Fruit fly (Drosophila melanogaster) whole organism, embryonic: Measurements from ENCODE around the gene CG16995.
A peak's percentile ranks its signal among the peaks of the same experiment; 100 is the strongest.

Experiments
- Abd-B ChIP-seq: fragments of 200-800 bp; sonication (Bioruptor generic); optimal IDR thresholded peaks from 2 replicates; lab custom pipeline; 2018; ENCODE audit warnings: missing biosample characterization, mild to moderate bottlenecking, missing genetic modification characterization, moderate library complexity
- Aef1 ChIP-seq: fragments of 200-800 bp; sonication (Bioruptor generic); IDR thresholded peaks from 3 replicates; pipeline ENCODE4 v1.3.6; 2022; ENCODE audit warnings: missing biosample characterization, missing genetic modification characterization
- B-H2 ChIP-seq: fragments of 200-800 bp; sonication (Bioruptor generic); optimal IDR thresholded peaks from 2 replicates; lab custom pipeline; 2018; ENCODE audit warnings: missing biosample characterization, mild to moderate bottlenecking, missing genetic modification characterization
- BtbVII ChIP-seq: fragments of 200-800 bp; sonication (Bioruptor generic); optimal IDR thresholded peaks from 3 replicates; lab custom pipeline; 2017; ENCODE audit warnings: missing biosample characterization, mild to moderate bottlenecking, missing genetic modification characterization
- CG10267 ChIP-seq: fragments of 200-800 bp; sonication (Bioruptor generic); optimal IDR thresholded peaks from 2 replicates; lab custom pipeline; 2018; ENCODE audit warnings: missing biosample characterization, mild to moderate bottlenecking, missing genetic modification characterization, moderate library complexity
- CG11560 ChIP-seq: fragments of 200-800 bp; sonication (Bioruptor generic); IDR thresholded peaks from 3 replicates; pipeline ENCODE4 v1.3.6; 2022; ENCODE audit warnings: missing biosample characterization, missing genetic modification characterization
- CG12071 ChIP-seq: fragments of 200-800 bp; sonication (Bioruptor generic); optimal IDR thresholded peaks from 3 replicates; lab custom pipeline; 2018; ENCODE audit warnings: missing biosample characterization, mild to moderate bottlenecking, missing genetic modification characterization
- CG14441 ChIP-seq: fragments of 200-800 bp; sonication (Bioruptor generic); IDR thresholded peaks from 2 replicates; pipeline ENCODE4 v1.3.6; 2022; ENCODE audit warnings: missing biosample characterization, missing genetic modification characterization
- CG14710 ChIP-seq: fragments of 200-800 bp; sonication (Bioruptor generic); optimal IDR thresholded peaks from 3 replicates; lab custom pipeline; 2019; ENCODE audit warnings: missing biosample characterization, mild to moderate bottlenecking, missing genetic modification characterization, moderate library complexity
- CG16815 ChIP-seq: fragments of 200-800 bp; sonication (Bioruptor generic); optimal IDR thresholded peaks from 3 replicates; lab custom pipeline; 2017; ENCODE audit warnings: missing biosample characterization, mild to moderate bottlenecking, missing genetic modification characterization
- CG32767 ChIP-seq: fragments of 200-800 bp; sonication (Bioruptor generic); IDR thresholded peaks from 2 replicates; pipeline ENCODE4 v1.3.6; 2022; ENCODE audit warnings: missing biosample characterization, missing genetic modification characterization
- CG34376 ChIP-seq: fragments of 200-800 bp; sonication (Bioruptor generic); optimal IDR thresholded peaks from 2 replicates; lab custom pipeline; 2018; ENCODE audit warnings: missing biosample characterization, mild to moderate bottlenecking, missing genetic modification characterization
- CG4360 ChIP-seq: fragments of 200-800 bp; sonication (Bioruptor generic); IDR thresholded peaks from 2 replicates; pipeline ENCODE4 v1.3.6; 2022; ENCODE audit warnings: missing biosample characterization, missing genetic modification characterization
- CG7556 ChIP-seq: fragments of 200-800 bp; sonication (Bioruptor generic); optimal IDR thresholded peaks from 2 replicates; lab custom pipeline; 2017; ENCODE audit warnings: missing biosample characterization, mild to moderate bottlenecking, missing genetic modification characterization
- CG7786 ChIP-seq: fragments of 200-800 bp; sonication (Bioruptor generic); optimal IDR thresholded peaks from 2 replicates; lab custom pipeline; 2016; ENCODE audit warnings: missing biosample characterization, missing genetic modification characterization
- CG7928 ChIP-seq: fragments of 200-800 bp; sonication (Bioruptor generic); optimal IDR thresholded peaks from 2 replicates; lab custom pipeline; 2017; ENCODE audit warnings: missing biosample characterization, mild to moderate bottlenecking, missing genetic modification characterization
- CG9727 ChIP-seq: fragments of 200-800 bp; sonication (Bioruptor generic); optimal IDR thresholded peaks from 3 replicates; lab custom pipeline; 2017; ENCODE audit warnings: missing biosample characterization, mild to moderate bottlenecking, missing genetic modification characterization
- D19B ChIP-seq: fragments of 200-800 bp; sonication (Bioruptor generic); optimal IDR thresholded peaks from 2 replicates; lab custom pipeline; 2017; ENCODE audit warnings: missing biosample characterization, mild to moderate bottlenecking, missing genetic modification characterization
- Deaf1 ChIP-seq: fragments of 200-800 bp; optimal IDR thresholded peaks from 3 replicates; lab custom pipeline; 2019; ENCODE audit warnings: missing biosample characterization, mild to moderate bottlenecking, missing genetic modification characterization, moderate library complexity
- E2f1 ChIP-seq: fragments of 200-800 bp; sonication (Bioruptor generic); IDR thresholded peaks from 2 replicates; pipeline ENCODE4 v1.3.6; 2022; ENCODE audit warnings: missing biosample characterization, missing genetic modification characterization
- Ets65A ChIP-seq: fragments of 200-800 bp; sonication (Bioruptor generic); peaks from one replicate; lab custom pipeline; 2016; ENCODE audit warnings: missing biosample characterization, missing genetic modification characterization
- Fer3 ChIP-seq: fragments of 200-800 bp; sonication (Bioruptor generic); optimal IDR thresholded peaks from 2 replicates; lab custom pipeline; 2018; ENCODE audit warnings: missing biosample characterization, mild to moderate bottlenecking, missing genetic modification characterization, moderate library complexity
- Hmr ChIP-seq: fragments of 200-800 bp; sonication (Bioruptor generic); optimal IDR thresholded peaks from 3 replicates; lab custom pipeline; 2017; ENCODE audit warnings: mild to moderate bottlenecking, missing biosample characterization, missing genetic modification reagents, missing genetic modification characterization
- Lhr ChIP-seq: fragments of 200-800 bp; sonication (Bioruptor generic); optimal IDR thresholded peaks from 3 replicates; lab custom pipeline; 2017; ENCODE audit warnings: mild to moderate bottlenecking, missing biosample characterization, missing genetic modification reagents, missing genetic modification characterization
- Meics ChIP-seq: fragments of 200-800 bp; sonication (Bioruptor generic); optimal IDR thresholded peaks from 2 replicates; lab custom pipeline; 2017; ENCODE audit warnings: missing biosample characterization, mild to moderate bottlenecking, missing genetic modification characterization
- NfI ChIP-seq: fragments of 200-800 bp; sonication (Bioruptor generic); optimal IDR thresholded peaks from 3 replicates; lab custom pipeline; 2018; ENCODE audit warnings: missing biosample characterization, mild to moderate bottlenecking, missing genetic modification characterization, moderate library complexity
- Ptx1 ChIP-seq: fragments of 200-800 bp; sonication (Bioruptor generic); IDR thresholded peaks from 2 replicates; pipeline ENCODE4 v1.3.6; 2022; ENCODE audit warnings: missing biosample characterization, missing genetic modification characterization
- Sox102F ChIP-seq: fragments of 200-800 bp; sonication (Bioruptor generic); optimal IDR thresholded peaks from 2 replicates; lab custom pipeline; 2018; ENCODE audit warnings: missing biosample characterization, mild to moderate bottlenecking, missing genetic modification characterization, moderate library complexity
- Xrp1 ChIP-seq: fragments of 200-800 bp; sonication (Bioruptor generic); IDR thresholded peaks from 2 replicates; pipeline ENCODE4 v1.3.6; 2022; ENCODE audit warnings: missing biosample characterization, missing genetic modification characterization
- abd-A ChIP-seq: fragments of 200-800 bp; sonication (Bioruptor generic); optimal IDR thresholded peaks from 3 replicates; lab custom pipeline; 2019; ENCODE audit warnings: missing biosample characterization, mild to moderate bottlenecking, missing genetic modification characterization, moderate library complexity
- amos ChIP-seq: fragments of 200-800 bp; sonication (Bioruptor generic); IDR thresholded peaks from 2 replicates; pipeline ENCODE4 v1.3.6; 2022; ENCODE audit warnings: missing biosample characterization, missing genetic modification characterization; ENCODE audit not compliant: partially characterized antibody
- btn ChIP-seq: fragments of 200-800 bp; sonication (Bioruptor generic); optimal IDR thresholded peaks from 2 replicates; lab custom pipeline; 2016; ENCODE audit warnings: missing biosample characterization, missing genetic modification characterization
- caup ChIP-seq: fragments of 200-800 bp; sonication (Bioruptor generic); optimal IDR thresholded peaks from 3 replicates; lab custom pipeline; 2017; ENCODE audit warnings: missing biosample characterization, mild to moderate bottlenecking, missing genetic modification characterization, moderate library complexity; ENCODE audit not compliant: severe bottlenecking
- cwo ChIP-seq: fragments of 200-800 bp; sonication (Bioruptor generic); optimal IDR thresholded peaks from 3 replicates; lab custom pipeline; 2017; ENCODE audit warnings: missing biosample characterization, missing genetic modification characterization, mild to moderate bottlenecking, moderate library complexity, missing genetic modification reagents
- danr ChIP-seq: fragments of 200-800 bp; sonication (Bioruptor generic); IDR thresholded peaks from 2 replicates; pipeline ENCODE4 v1.3.6; 2022; ENCODE audit warnings: missing biosample characterization, missing genetic modification characterization
- dmrt99B ChIP-seq: fragments of 200-800 bp; sonication (Bioruptor generic); optimal IDR thresholded peaks from 2 replicates; lab custom pipeline; 2018; ENCODE audit warnings: missing biosample characterization, mild to moderate bottlenecking, missing genetic modification characterization, moderate library complexity
- emc ChIP-seq: fragments of 200-800 bp; sonication (Bioruptor generic); optimal IDR thresholded peaks from 2 replicates; lab custom pipeline; 2016; ENCODE audit warnings: missing biosample characterization, missing genetic modification characterization
- hkb ChIP-seq, 2 experiments: fragments of 200-800 bp in 1 of 2; fragments of >200 bp in 1 of 2; sonication (Bioruptor generic) in 1 of 2; IDR thresholded peaks in 1 of 2; optimal IDR thresholded peaks in 1 of 2; 2 replicates each; pipeline versions ENCODE4 v1.3.6 to Lab custom; 2017 to 2022; ENCODE audit warnings: missing biosample characterization in 1 of 2, missing genetic modification characterization in 1 of 2
- lilli ChIP-seq: fragments of 200-800 bp; sonication (Bioruptor generic); optimal IDR thresholded peaks from 3 replicates; lab custom pipeline; 2016; ENCODE audit warnings: missing biosample characterization, missing genetic modification characterization
- nau ChIP-seq: fragments of 200-800 bp; sonication (Bioruptor generic); optimal IDR thresholded peaks from 3 replicates; lab custom pipeline; 2017; ENCODE audit warnings: missing biosample characterization, mild to moderate bottlenecking, missing genetic modification characterization, missing genetic modification reagents
- prd ChIP-seq, 3 experiments: fragments of >200 bp in 2 of 3; fragments of 200-800 bp in 1 of 3; sonication (Bioruptor generic) in 1 of 3; optimal IDR thresholded peaks in 2 of 3; IDR thresholded peaks in 1 of 3; 2 replicates in 2 of 3; 3 replicates in 1 of 3; pipeline versions ENCODE4 v1.3.6 to Lab custom; 2017 to 2022; ENCODE audit warnings: missing biosample characterization in 1 of 3, missing genetic modification characterization in 1 of 3
- scrt ChIP-seq: fragments of 200-800 bp; sonication (Bioruptor generic); optimal IDR thresholded peaks from 2 replicates; lab custom pipeline; 2018; ENCODE audit warnings: missing biosample characterization, mild to moderate bottlenecking, missing genetic modification characterization, moderate library complexity
- sens-2 ChIP-seq: fragments of 200-800 bp; sonication (Bioruptor generic); IDR thresholded peaks from 2 replicates; pipeline ENCODE4 v1.3.6; 2022; ENCODE audit warnings: missing biosample characterization, missing genetic modification characterization
- slbo ChIP-seq: fragments of 200-800 bp; sonication (Bioruptor generic); IDR thresholded peaks from 2 replicates; pipeline ENCODE4 v1.3.6; 2022; ENCODE audit warnings: missing biosample characterization, missing genetic modification characterization
- so ChIP-seq: fragments of 200-800 bp; sonication (Bioruptor generic); IDR thresholded peaks from 3 replicates; pipeline ENCODE4 v1.3.6; 2022; ENCODE audit warnings: missing biosample characterization, missing genetic modification characterization
- tio ChIP-seq: fragments of 200-800 bp; sonication (Bioruptor generic); optimal IDR thresholded peaks from 2 replicates; lab custom pipeline; 2017; ENCODE audit warnings: missing biosample characterization, missing genetic modification characterization, inconsistent platforms
- unc-4 ChIP-seq: fragments of 200-800 bp; sonication (Bioruptor generic); IDR thresholded peaks from 2 replicates; pipeline ENCODE4 v1.3.6; 2022; ENCODE audit warnings: missing biosample characterization, missing genetic modification characterization; ENCODE audit not compliant: partially characterized antibody
- zfh2 ChIP-seq: fragments of 200-800 bp; sonication (Bioruptor generic); optimal IDR thresholded peaks from 2 replicates; lab custom pipeline; 2016; ENCODE audit warnings: missing biosample characterization, missing genetic modification characterization

CG16995 gene

DNA sequence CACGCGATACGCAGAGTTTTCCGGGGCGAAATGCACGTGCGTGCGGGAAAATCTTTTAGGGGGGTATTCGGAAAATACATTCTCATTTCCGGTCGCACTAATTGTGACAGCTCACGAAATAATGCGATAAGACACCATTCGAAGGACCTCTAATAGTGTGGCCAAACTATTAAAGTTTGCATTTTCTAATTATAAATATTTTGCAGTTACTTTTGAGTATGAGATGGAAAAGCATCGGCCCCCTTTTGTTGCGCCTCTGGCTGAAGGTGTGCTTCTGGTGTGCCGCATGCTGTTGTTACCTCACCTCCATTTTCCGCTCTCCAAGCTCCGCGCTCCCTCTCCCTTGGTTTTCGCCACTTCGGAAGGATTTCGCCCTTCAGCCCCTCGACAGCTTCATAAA lies 6.4 kb downstream of the CG16995 start (continued):
- TF ChIP-seq CG32767 (GFP tag; lab: Robert Waterston, UW) (no peak), Lhr (no peak), emc (GFP tag; lab: Kevin White, UChicago) (no peak), danr (no peak), zfh2 (GFP tag; lab: Kevin White, UChicago) (peak; percentile 8), CG7786 (no peak), Ets65A (GFP tag; lab: Kevin White, UChicago) (no peak), CG14441 (no peak), cwo (GFP tag; lab: Kevin White, UChicago) (peak; percentile 48), CG16815 (GFP tag; lab: Kevin White, UChicago) (no peak), btn (GFP tag; lab: Kevin White, UChicago) (no peak), amos (GFP tag; lab: Robert Waterston, UW) (no peak)

- TF ChIP-seq cwo (GFP tag; lab: Kevin White, UChicago) (peak; percentile 37), Aef1 (GFP tag; lab: Robert Waterston, UW) (peak; percentile 21; the same call in 1 of the 3 replicates), CG10267 (tag; lab: Kevin White, UChicago) (peak; percentile 14), sens-2 (GFP tag; lab: Robert Waterston, UW) (no peak), Sox102F (GFP tag; lab: Kevin White, UChicago) (peak; percentile 30), CG34376 (GFP tag; lab: Kevin White, UChicago) (peak; percentile 11), Deaf1 (tag; lab: Kevin White, UChicago) (peak; percentile 30), tio (GFP tag; lab: Kevin White, UChicago) (peak; percentile 10), CG4360 (no peak), BtbVII (peak; percentile 15), hkb (optimal IDR thresholded peaks at IDR 0.05; lab: Kevin White, UChicago) (no peak), hkb (GFP tag; IDR thresholded peaks at IDR 0.05; lab: Robert Waterston, UW) (0 out of 2 replicates have a peak, but pooled peaks have one; percentile 38), Ptx1 (GFP tag; lab: Robert Waterston, UW) (peak; percentile 39), B-H2 (GFP tag; lab: Kevin White, UChicago) (peak; percentile 46), CG11560 (tag; lab: Robert Waterston, UW) (no peak), Fer3 (peak; percentile 47), unc-4 (no peak), D19B (GFP tag; lab: Kevin White, UChicago) (peak; percentile 12), lilli (GFP tag; lab: Kevin White, UChicago) (peak; percentile 45), caup (GFP tag; lab: Kevin White, UChicago) (peak; percentile 46), CG9727 (peak; percentile 53), CG7556 (peak; percentile 53), scrt (peak; percentile 42), Hmr (peak; percentile 66), so (GFP tag; lab: Robert Waterston, UW) (0 out of 3 replicates have a peak, but pooled peaks have one; percentile 24), CG14710 (tag; lab: Kevin White, UChicago) (no peak), NfI (GFP tag; lab: Kevin White, UChicago) (peak; percentile 42), dmrt99B (tag; lab: Kevin White, UChicago) (peak; percentile 53), Abd-B (peak; percentile 62), E2f1 (GFP tag; lab: Robert Waterston, UW) (no peak), slbo (GFP tag; lab: Robert Waterston, UW) (peak; percentile 34), Meics (peak; percentile 62), Xrp1 (GFP tag; lab: Robert Waterston, UW) (peak; percentile 47; the same call in 1 of the 2 replicates), CG7928 (no peak), CG12071 (GFP tag; lab: Kevin White, UChicago) (peak; percentile 7), abd-A (tag; lab: Kevin White, UChicago) (peak; percentile 75), nau (GFP tag; lab: Kevin White, UChicago) (no peak), prd (optimal IDR thresholded peaks at IDR 0.05; lab: Kevin White, UChicago) (no peak), prd (GFP tag; IDR thresholded peaks at IDR 0.05; lab: Robert Waterston, UW) (peak; percentile 56; the same call in 2 of the 3 replicates)
These were observed 40.7 kb downstream of the CG16995 start for dm6 chr2L:2348479-2348878.
